Worm (Caenorhabditis elegans) whole organism, L4 larva: ENCODE data around the gene C09B9.4.

Source experiments
- D1046.2 ChIP-seq: fragments of 200-800 bp; sonication (Bioruptor generic); IDR thresholded peaks from 2 replicates; pipeline ENCODE4 v1.3.6; 2022; ENCODE audit warnings: missing genetic modification characterization, missing compliant biosample characterization
- F37D6.2 ChIP-seq: sonication (generic microtip); optimal IDR thresholded peaks from 2 replicates; lab custom pipeline; 2016; ENCODE audit warnings: mild to moderate bottlenecking, missing genetic modification characterization, missing compliant biosample characterization
- T26A8.4 ChIP-seq: fragments of 200-800 bp; sonication (Bioruptor generic); IDR thresholded peaks from 2 replicates; pipeline ENCODE4 v1.3.6; 2022; ENCODE audit warnings: missing genetic modification characterization, missing compliant biosample characterization
- Y75B8A.6 ChIP-seq: fragments of 200-800 bp; sonication (Bioruptor generic); IDR thresholded peaks from 2 replicates; pipeline ENCODE4 v1.3.6; 2022; ENCODE audit warnings: missing genetic modification reagents, missing genetic modification characterization, missing compliant biosample characterization
- ZK546.5 ChIP-seq, 2 experiments: sonication (generic microtip); optimal IDR thresholded peaks; 2 replicates each; lab custom pipeline; 2017; ENCODE audit warnings: missing biosample characterization in 2 of 2, missing genetic modification characterization in 2 of 2
- aha-1 ChIP-seq: fragments of 150-350 bp; peaks from one replicate; lab custom pipeline; 2014; ENCODE audit warnings: missing biosample characterization, missing genetic modification characterization
- aly-2 ChIP-seq: sonication (generic microtip); optimal IDR thresholded peaks from 2 replicates; lab custom pipeline; 2018; ENCODE audit warnings: missing biosample characterization, missing genetic modification characterization
- attf-4 ChIP-seq: sonication (generic microtip); optimal IDR thresholded peaks from 3 replicates; lab custom pipeline; 2017; ENCODE audit warnings: missing biosample characterization, missing genetic modification characterization
- ceh-44 ChIP-seq: fragments of 200-800 bp; sonication (Bioruptor generic); IDR thresholded peaks from 2 replicates; pipeline ENCODE4 v1.3.6; 2022; ENCODE audit warnings: missing genetic modification reagents, missing genetic modification characterization, missing compliant biosample characterization
- cey-2 ChIP-seq: sonication (generic microtip); optimal IDR thresholded peaks from 3 replicates; lab custom pipeline; 2017; ENCODE audit warnings: missing genetic modification characterization, mild to moderate bottlenecking, missing compliant biosample characterization, antibody characterized with exemption, borderline replicate concordance; ENCODE audit not compliant: insufficient read depth
- daf-16 ChIP-seq, 3 experiments: sonication (generic microtip); optimal IDR thresholded peaks; 2 replicates each; lab custom pipeline; 2016 to 2017; ENCODE audit warnings: missing genetic modification characterization in 3 of 3, missing genetic modification reagents in 3 of 3, mild to moderate bottlenecking in 2 of 3, missing compliant biosample characterization in 2 of 3, missing biosample characterization in 1 of 3, moderate library complexity in 1 of 3
- daf-19 ChIP-seq: fragments of 200-800 bp; sonication (Bioruptor generic); conservative IDR thresholded peaks from 2 replicates; pipeline ENCODE4 v1.3.6; 2022; ENCODE audit warnings: missing genetic modification characterization, missing compliant biosample characterization
- dmd-8 ChIP-seq: fragments of 200-800 bp; sonication (Bioruptor generic); IDR thresholded peaks from 2 replicates; pipeline ENCODE4 v1.3.6; 2022; ENCODE audit warnings: missing genetic modification characterization, missing compliant biosample characterization
- dpl-1 ChIP-seq: fragments of 150-350 bp; optimal IDR thresholded peaks from 2 replicates; lab custom pipeline; 2014; ENCODE audit warnings: missing biosample characterization, missing genetic modification reagents, missing genetic modification characterization
- hmg-1.1 ChIP-seq: fragments of 200-800 bp; sonication (Bioruptor generic); IDR thresholded peaks from 2 replicates; pipeline ENCODE4 v1.3.6; 2022; ENCODE audit warnings: missing genetic modification reagents, missing genetic modification characterization, missing compliant biosample characterization
- lim-7 ChIP-seq: fragments of 200-800 bp; sonication (Bioruptor generic); IDR thresholded peaks from 2 replicates; pipeline ENCODE4 v1.3.6; 2022; ENCODE audit warnings: missing genetic modification characterization, missing compliant biosample characterization
- madf-5 ChIP-seq, 2 experiments: fragments of 200-800 bp; sonication (Bioruptor generic); IDR thresholded peaks; 2 replicates each; pipeline ENCODE4 v1.3.6; 2022; ENCODE audit warnings: missing compliant biosample characterization in 2 of 2, missing genetic modification characterization in 2 of 2
- mdt-29 ChIP-seq: fragments of 200-800 bp; sonication (Bioruptor generic); IDR thresholded peaks from 2 replicates; pipeline ENCODE4 v1.3.6; 2022; ENCODE audit warnings: missing genetic modification reagents, missing genetic modification characterization, missing compliant biosample characterization
- mxl-2 ChIP-seq: fragments of 200-800 bp; sonication (Bioruptor generic); conservative IDR thresholded peaks from 2 replicates; pipeline ENCODE4 v1.3.6; 2022; ENCODE audit warnings: missing genetic modification reagents, missing genetic modification characterization, missing compliant biosample characterization
- mxl-3 ChIP-seq: fragments of 200-800 bp; sonication (Bioruptor generic); optimal IDR thresholded peaks from 2 replicates; lab custom pipeline; 2018; ENCODE audit warnings: mild to moderate bottlenecking, missing genetic modification characterization, missing compliant biosample characterization
- nhr-11 ChIP-seq: fragments of 150-350 bp; optimal IDR thresholded peaks from 2 replicates; lab custom pipeline; 2014; ENCODE audit warnings: missing biosample characterization, missing genetic modification characterization
- nhr-237 ChIP-seq: sonication (generic microtip); optimal IDR thresholded peaks from 2 replicates; lab custom pipeline; 2017; ENCODE audit warnings: missing biosample characterization, missing genetic modification characterization
- nhr-25 ChIP-seq: sonication (generic microtip); optimal IDR thresholded peaks from 2 replicates; lab custom pipeline; 2017; ENCODE audit warnings: missing genetic modification characterization, mild to moderate bottlenecking, missing compliant biosample characterization, antibody characterized with exemption, moderate library complexity, borderline replicate concordance; ENCODE audit not compliant: insufficient read depth
- nhr-6 ChIP-seq: fragments of 150-350 bp; optimal IDR thresholded peaks from 2 replicates; lab custom pipeline; 2014; ENCODE audit warnings: missing biosample characterization, missing genetic modification characterization
- nhr-77 ChIP-seq: fragments of 150-350 bp; optimal IDR thresholded peaks from 2 replicates; lab custom pipeline; 2014; ENCODE audit warnings: missing biosample characterization, missing genetic modification characterization
- pha-4 ChIP-seq, 2 experiments: fragments of 150-350 bp in 1 of 2; fragments of 200-800 bp in 1 of 2; sonication (Bioruptor generic) in 1 of 2; IDR thresholded peaks in 1 of 2; optimal IDR thresholded peaks in 1 of 2; 2 replicates each; pipeline versions ENCODE4 v1.3.6 to Lab custom; 2014 to 2022; ENCODE audit warnings: missing genetic modification characterization in 2 of 2, missing genetic modification reagents in 2 of 2, missing biosample characterization in 1 of 2, missing compliant biosample characterization in 1 of 2
- php-3 ChIP-seq: fragments of 200-800 bp; sonication (Bioruptor generic); IDR thresholded peaks from 2 replicates; pipeline ENCODE4 v1.3.6; 2022; ENCODE audit warnings: missing genetic modification reagents, missing genetic modification characterization, missing compliant biosample characterization
- sdz-12 ChIP-seq: fragments of 200-800 bp; sonication (Bioruptor generic); optimal IDR thresholded peaks from 2 replicates; lab custom pipeline; 2018; ENCODE audit warnings: mild to moderate bottlenecking, missing genetic modification characterization, missing compliant biosample characterization
- set-16 ChIP-seq: fragments of 200-800 bp; sonication (Bioruptor generic); IDR thresholded peaks from 2 replicates; pipeline ENCODE4 v1.3.6; 2022; ENCODE audit warnings: missing genetic modification reagents, missing genetic modification characterization, missing compliant biosample characterization
- spr-1 ChIP-seq: sonication (generic microtip); optimal IDR thresholded peaks from 2 replicates; lab custom pipeline; 2016; ENCODE audit warnings: mild to moderate bottlenecking, missing genetic modification characterization, missing compliant biosample characterization
- unc-62 ChIP-seq, 3 experiments: fragments of 150-350 bp in 1 of 3; sonication (generic microtip); optimal IDR thresholded peaks in 2 of 3; peaks in 1 of 3; 1 replicate in 1 of 3; 2 replicates in 2 of 3; lab custom pipeline; 2014 to 2017; ENCODE audit warnings: missing biosample characterization in 3 of 3, missing genetic modification characterization in 3 of 3, missing genetic modification reagents in 3 of 3, missing genotype in 1 of 3
- zfp-3 ChIP-seq: fragments of 200-800 bp; sonication (Bioruptor generic); conservative IDR thresholded peaks from 2 replicates; pipeline ENCODE4 v1.3.6; 2022; ENCODE audit warnings: missing genetic modification reagents, missing genetic modification characterization, missing compliant biosample characterization

Gene C09B9.4

DNA sequence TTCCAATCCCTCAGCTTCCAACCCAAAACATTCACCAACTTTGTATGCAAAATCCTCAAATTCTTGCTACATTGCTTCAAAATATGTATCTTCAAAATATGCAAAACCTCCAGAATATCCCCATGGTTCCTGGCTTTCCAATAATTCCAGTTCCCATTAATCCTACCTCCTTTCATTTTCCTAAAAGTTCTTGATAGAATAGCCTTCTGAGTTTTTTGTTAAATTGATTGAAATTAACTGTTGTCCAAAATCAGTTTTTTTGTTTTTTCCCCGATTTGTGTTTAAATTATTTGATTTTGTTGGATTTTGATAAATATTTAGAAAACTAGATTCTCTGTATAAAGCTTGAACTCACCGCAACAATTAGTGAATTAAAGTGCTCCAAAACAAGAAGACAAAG is 28.0 kb downstream of the C09B9.4 start:
- TF ChIP-seq cey-2 (tag; lab: Kevin White, UChicago) = no peak
- peak in 1 of 2 experiments; percentile 90 for TF ChIP-seq unc-62 (GFP tag; optimal IDR thresholded peaks at IDR 0.05 in 1 of 2; lab: Kevin White, UChicago)
- no peak for TF ChIP-seq unc-62 (tag; optimal IDR thresholded peaks at IDR 0.05; lab: Kevin White, UChicago)

DNA sequence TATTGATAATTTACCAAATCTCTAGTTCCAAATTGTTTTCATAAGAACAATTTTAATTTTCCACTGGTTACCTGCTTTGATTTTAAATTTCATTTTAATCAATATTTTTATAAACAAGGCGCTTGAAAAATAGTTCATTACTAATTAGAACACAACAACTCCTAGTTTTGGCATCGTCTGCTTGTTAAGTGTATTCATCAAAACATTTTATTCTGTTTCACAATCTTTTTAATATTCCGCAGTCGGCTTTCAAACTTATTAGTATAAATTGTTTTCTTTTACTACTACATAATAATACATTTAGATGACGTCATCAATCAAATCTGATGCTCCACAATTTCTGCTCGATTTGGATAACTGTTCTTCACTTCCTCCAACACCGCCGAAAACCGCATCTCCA is 30.7 kb downstream of the C09B9.4 start, which contains the start of gene pes-1:
Gene pes-1 (plus strand): TSS at position 301 of the 400 bp plus-strand sequence.
- no peak for TF ChIP-seq nhr-77 (tag; lab: Kevin White, UChicago)
- no peak for TF ChIP-seq mxl-3 (GFP tag; lab: Kevin White, UChicago)
- TF ChIP-seq madf-5 (GFP tag; IDR thresholded peaks at IDR 0.05; lab: Robert Waterston, UW) = no peak
- no peak for TF ChIP-seq aly-2 (tag; lab: Kevin White, UChicago)
- TF ChIP-seq nhr-25 (tag; lab: Kevin White, UChicago) = no peak
- TF ChIP-seq mxl-2 = no peak
- TF ChIP-seq zfp-3 (GFP tag; lab: Robert Waterston, UW) = no peak
- TF ChIP-seq nhr-11 (tag; lab: Kevin White, UChicago) = no peak
- no peak for TF ChIP-seq nhr-6
- TF ChIP-seq cey-2 (tag; lab: Kevin White, UChicago) = no peak
- no peak for TF ChIP-seq aha-1 (tag; lab: Kevin White, UChicago)
- TF ChIP-seq dpl-1 (GFP tag; lab: Kevin White, UChicago) = no peak
- no peak for TF ChIP-seq attf-4 (tag; lab: Kevin White, UChicago)
- no peak for TF ChIP-seq ZK546.5 (tag; optimal IDR thresholded peaks at IDR 0.05; lab: Kevin White, UChicago)
- TF ChIP-seq unc-62 (GFP tag; optimal IDR thresholded peaks at IDR 0.05 in 1 of 2; lab: Kevin White, UChicago) = no peak
- no peak for TF ChIP-seq unc-62 (tag; optimal IDR thresholded peaks at IDR 0.05; lab: Kevin White, UChicago)

DNA sequence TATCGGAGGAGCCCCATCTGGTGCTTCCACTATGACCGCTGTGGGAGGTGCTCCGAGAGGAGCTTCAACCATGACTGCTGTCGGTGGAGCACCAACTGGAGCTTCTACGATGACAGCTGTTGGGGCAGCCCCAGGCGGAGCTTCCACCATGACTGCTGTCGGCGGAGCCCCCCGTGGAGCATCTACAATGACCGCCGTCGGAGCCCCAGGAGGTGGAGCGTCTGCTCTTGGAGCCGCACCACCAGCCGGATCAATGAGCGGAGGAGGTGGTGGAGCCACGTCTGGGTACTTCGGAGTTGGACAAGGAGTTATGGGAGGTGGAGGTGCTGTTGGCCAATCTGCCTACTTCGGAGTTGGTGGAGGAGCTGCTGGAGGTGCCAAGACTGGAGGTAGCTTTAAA is 36.2 kb downstream of the C09B9.4 start:
- TF ChIP-seq daf-19 (GFP tag; lab: Robert Waterston, UW) = no peak
- peak; percentile 94 for TF ChIP-seq set-16 (GFP tag; lab: Robert Waterston, UW)

- TF ChIP-seq T26A8.4 (no peak), daf-19 (GFP tag; lab: Robert Waterston, UW) (no peak), sdz-12 (GFP tag; lab: Kevin White, UChicago) (no peak), pha-4 (GFP tag; IDR thresholded peaks at IDR 0.05; lab: Robert Waterston, UW) (no peak), pha-4 (tag; optimal IDR thresholded peaks at IDR 0.05; lab: Kevin White, UChicago) (no peak), D1046.2 (GFP tag; lab: Robert Waterston, UW) (no peak), hmg-1.1 (GFP tag; lab: Robert Waterston, UW) (no peak), spr-1 (tag; lab: Kevin White, UChicago) (no peak), nhr-237 (tag; lab: Kevin White, UChicago) (no peak), F37D6.2 (tag; lab: Kevin White, UChicago) (no peak), mdt-29 (no peak), ceh-44 (GFP tag; lab: Robert Waterston, UW) (no peak), Y75B8A.6 (GFP tag; lab: Robert Waterston, UW) (no peak), lim-7 (GFP tag; lab: Robert Waterston, UW) (no peak), daf-16 (GFP tag; optimal IDR thresholded peaks at IDR 0.05; lab: Kevin White, UChicago) (no peak), daf-16 (tag; optimal IDR thresholded peaks at IDR 0.05; lab: Kevin White, UChicago) (no peak), php-3 (GFP tag; lab: Robert Waterston, UW) (no peak), mxl-3 (GFP tag; lab: Kevin White, UChicago) (no peak), dmd-8 (GFP tag; lab: Robert Waterston, UW) (no peak)
Observed at ce11 chrIV:4995842-4996241, 37.3 kb downstream of the C09B9.4 start, which contains the start of gene ssq-2. TSS of gene ssq-2 (plus strand) at chrIV:4996142.
